Fruit fly (Drosophila melanogaster) whole organism, prepupa: ENCODE measurements around the gene MtnE.
A peak's percentile ranks its signal among the peaks of the same experiment; 100 is the strongest.

Source experiments
- CG10669 ChIP-seq: fragments of 200-800 bp; sonication (Bioruptor generic); optimal IDR thresholded peaks from 3 replicates; lab custom pipeline; 2018; ENCODE audit warnings: missing biosample characterization, mild to moderate bottlenecking, missing genetic modification characterization, moderate library complexity
- CG11294 ChIP-seq: fragments of 200-800 bp; sonication (Bioruptor generic); IDR thresholded peaks from 2 replicates; pipeline ENCODE4 v1.3.6; 2022; ENCODE audit warnings: missing biosample characterization, missing genetic modification characterization
- CG11762 ChIP-seq: fragments of 200-800 bp; sonication (Bioruptor generic); optimal IDR thresholded peaks from 3 replicates; lab custom pipeline; 2016; ENCODE audit warnings: missing biosample characterization, missing genetic modification characterization; ENCODE audit not compliant: insufficient read depth
- CG11902 ChIP-seq: fragments of 200-800 bp; sonication (Bioruptor generic); optimal IDR thresholded peaks from 3 replicates; lab custom pipeline; 2016; ENCODE audit warnings: missing biosample characterization, missing genetic modification characterization
- CG15336 ChIP-seq: fragments of 200-800 bp; sonication (Bioruptor generic); IDR thresholded peaks from 2 replicates; pipeline ENCODE4 v1.3.6; 2022; ENCODE audit warnings: missing biosample characterization, missing genetic modification characterization
- CG1621 ChIP-seq: fragments of 200-800 bp; sonication (Bioruptor generic); optimal IDR thresholded peaks from 3 replicates; lab custom pipeline; 2018; ENCODE audit warnings: missing biosample characterization, mild to moderate bottlenecking, missing genetic modification characterization
- CG16779 ChIP-seq: fragments of 200-800 bp; sonication (Bioruptor generic); optimal IDR thresholded peaks from 3 replicates; lab custom pipeline; 2017; ENCODE audit warnings: missing biosample characterization, mild to moderate bottlenecking, missing genetic modification characterization
- CG32006 ChIP-seq: fragments of 200-800 bp; sonication (Bioruptor generic); optimal IDR thresholded peaks from 3 replicates; lab custom pipeline; 2017; ENCODE audit warnings: missing biosample characterization, mild to moderate bottlenecking, missing genetic modification characterization
- CG34406 ChIP-seq: fragments of 200-800 bp; sonication (Bioruptor generic); optimal IDR thresholded peaks from 3 replicates; lab custom pipeline; 2016; ENCODE audit warnings: missing biosample characterization, missing genetic modification characterization
- CG3919 ChIP-seq: fragments of 200-800 bp; sonication (Bioruptor generic); optimal IDR thresholded peaks from 3 replicates; lab custom pipeline; 2016; ENCODE audit warnings: missing biosample characterization, missing genetic modification characterization
- CG4318 ChIP-seq: fragments of 200-800 bp; sonication (Bioruptor generic); optimal IDR thresholded peaks from 3 replicates; lab custom pipeline; 2017; ENCODE audit warnings: missing biosample characterization, mild to moderate bottlenecking, missing genetic modification characterization
- CG6163 ChIP-seq: fragments of 200-800 bp; sonication (Bioruptor generic); IDR thresholded peaks from 3 replicates; pipeline ENCODE4 v1.3.6; 2022; ENCODE audit warnings: missing biosample characterization, missing genetic modification characterization
- CG6792 ChIP-seq: fragments of 200-800 bp; sonication (Bioruptor generic); optimal IDR thresholded peaks from 3 replicates; lab custom pipeline; 2016; ENCODE audit warnings: missing biosample characterization, missing genetic modification characterization
- CG6808 ChIP-seq: fragments of 200-800 bp; sonication (Bioruptor generic); optimal IDR thresholded peaks from 3 replicates; lab custom pipeline; 2017; ENCODE audit warnings: missing biosample characterization, missing genetic modification characterization, mild to moderate bottlenecking, moderate library complexity, missing genetic modification reagents
- CG6854 ChIP-seq: fragments of 200-800 bp; sonication (Bioruptor generic); optimal IDR thresholded peaks from 2 replicates; lab custom pipeline; 2017; ENCODE audit warnings: missing biosample characterization, mild to moderate bottlenecking, missing genetic modification characterization
- CG7368 ChIP-seq: fragments of 200-800 bp; sonication (Bioruptor generic); optimal IDR thresholded peaks from 3 replicates; lab custom pipeline; 2016; ENCODE audit warnings: missing biosample characterization, missing genetic modification characterization
- CG8119 ChIP-seq: fragments of 200-800 bp; sonication (Bioruptor generic); IDR thresholded peaks from 3 replicates; pipeline ENCODE4 v1.3.6; 2022; ENCODE audit warnings: missing biosample characterization, missing genetic modification characterization
- CG8319 ChIP-seq: fragments of 200-800 bp; sonication (Bioruptor generic); optimal IDR thresholded peaks from 3 replicates; lab custom pipeline; 2016; ENCODE audit warnings: missing biosample characterization, missing genetic modification characterization
- CG8632 ChIP-seq: fragments of 200-800 bp; sonication (Bioruptor generic); optimal IDR thresholded peaks from 3 replicates; lab custom pipeline; 2016; ENCODE audit warnings: missing biosample characterization, missing genetic modification characterization
- CG9139 ChIP-seq: fragments of 200-800 bp; sonication (Bioruptor generic); optimal IDR thresholded peaks from 3 replicates; lab custom pipeline; 2017; ENCODE audit warnings: missing biosample characterization, mild to moderate bottlenecking, missing genetic modification characterization
- Eip78C ChIP-seq: fragments of 200-800 bp; sonication (Bioruptor generic); peaks from one replicate; lab custom pipeline; 2016; ENCODE audit warnings: missing biosample characterization, missing genetic modification characterization
- Ets96B ChIP-seq: fragments of 200-800 bp; optimal IDR thresholded peaks from 2 replicates; lab custom pipeline; 2019; ENCODE audit warnings: missing biosample characterization, mild to moderate bottlenecking, missing genetic modification characterization, moderate library complexity
- Hr39 ChIP-seq: fragments of 200-800 bp; sonication (Bioruptor generic); optimal IDR thresholded peaks from 2 replicates; lab custom pipeline; 2016; ENCODE audit warnings: missing biosample characterization, missing genetic modification characterization
- Lpt ChIP-seq: fragments of 200-800 bp; sonication (Bioruptor generic); optimal IDR thresholded peaks from 3 replicates; lab custom pipeline; 2016; ENCODE audit warnings: missing biosample characterization, missing genetic modification characterization
- Met ChIP-seq: fragments of 200-800 bp; sonication (Bioruptor generic); optimal IDR thresholded peaks from 3 replicates; lab custom pipeline; 2016; ENCODE audit warnings: missing biosample characterization, missing genetic modification characterization
- OdsH ChIP-seq: fragments of 200-800 bp; sonication (Bioruptor generic); optimal IDR thresholded peaks from 3 replicates; lab custom pipeline; 2016; ENCODE audit warnings: missing biosample characterization, missing genetic modification characterization
- Smox ChIP-seq: fragments of 200-800 bp; sonication (Bioruptor generic); optimal IDR thresholded peaks from 3 replicates; lab custom pipeline; 2016; ENCODE audit warnings: missing biosample characterization, missing genetic modification characterization
- Sox102F ChIP-seq: fragments of 200-800 bp; sonication (Bioruptor generic); optimal IDR thresholded peaks from 2 replicates; lab custom pipeline; 2016; ENCODE audit warnings: missing biosample characterization, mild to moderate bottlenecking, missing genetic modification characterization
- Sox14 ChIP-seq: fragments of 200-800 bp; sonication (Bioruptor generic); optimal IDR thresholded peaks from 3 replicates; lab custom pipeline; 2016; ENCODE audit warnings: missing biosample characterization, missing genetic modification characterization
- achi ChIP-seq: fragments of 200-800 bp; sonication (Bioruptor generic); optimal IDR thresholded peaks from 3 replicates; lab custom pipeline; 2016; ENCODE audit warnings: missing biosample characterization, missing genetic modification characterization
- dsx ChIP-seq: fragments of 200-800 bp; optimal IDR thresholded peaks from 3 replicates; lab custom pipeline; 2019; ENCODE audit warnings: missing biosample characterization, mild to moderate bottlenecking, missing genetic modification characterization, moderate library complexity; ENCODE audit not compliant: poor library complexity, severe bottlenecking
- eg ChIP-seq: fragments of 200-800 bp; sonication (Bioruptor generic); IDR thresholded peaks from 3 replicates; pipeline ENCODE4 v1.3.6; 2022; ENCODE audit warnings: missing biosample characterization, missing genetic modification characterization
- esn ChIP-seq: fragments of 200-800 bp; sonication (Bioruptor generic); optimal IDR thresholded peaks from 2 replicates; lab custom pipeline; 2016; ENCODE audit warnings: missing biosample characterization, mild to moderate bottlenecking, missing genetic modification characterization, moderate library complexity
- fkh ChIP-seq: fragments of 200-800 bp; sonication (Bioruptor generic); optimal IDR thresholded peaks from 3 replicates; lab custom pipeline; 2017; ENCODE audit warnings: missing biosample characterization, mild to moderate bottlenecking, missing genetic modification characterization, moderate library complexity
- lz ChIP-seq: fragments of 200-800 bp; sonication (Bioruptor generic); optimal IDR thresholded peaks from 3 replicates; lab custom pipeline; 2016; ENCODE audit warnings: missing biosample characterization, missing genetic modification characterization
- salr ChIP-seq, 2 experiments: fragments of 200-800 bp; sonication (Bioruptor generic); optimal IDR thresholded peaks; 3 replicates each; lab custom pipeline; 2016 to 2018; ENCODE audit warnings: missing biosample characterization in 2 of 2, missing genetic modification characterization in 2 of 2, mild to moderate bottlenecking in 1 of 2
- spab ChIP-seq: fragments of 200-800 bp; sonication (Bioruptor generic); optimal IDR thresholded peaks from 2 replicates; lab custom pipeline; 2017; ENCODE audit warnings: missing biosample characterization, mild to moderate bottlenecking, missing genetic modification characterization, missing genetic modification reagents
- ss ChIP-seq, 2 experiments: fragments of 200-800 bp; sonication (Bioruptor generic); optimal IDR thresholded peaks; 2 replicates in 1 of 2; 3 replicates in 1 of 2; lab custom pipeline; 2017 to 2018; ENCODE audit warnings: mild to moderate bottlenecking in 2 of 2, missing biosample characterization in 2 of 2, missing genetic modification characterization in 2 of 2, moderate library complexity in 1 of 2
- svp ChIP-seq: fragments of 200-800 bp; sonication (Bioruptor generic); peaks from one replicate; lab custom pipeline; 2016; ENCODE audit warnings: missing biosample characterization, missing genetic modification characterization
- topi ChIP-seq: fragments of 200-800 bp; sonication (Bioruptor generic); optimal IDR thresholded peaks from 3 replicates; lab custom pipeline; 2016; ENCODE audit warnings: missing biosample characterization, missing genetic modification characterization
- vri ChIP-seq: fragments of 200-800 bp; sonication (Bioruptor generic); optimal IDR thresholded peaks from 3 replicates; lab custom pipeline; 2016; ENCODE audit warnings: missing biosample characterization, mild to moderate bottlenecking, missing genetic modification characterization

MtnE gene

dm6 chr3R:20552093-20552492 lies 17.6 kb upstream of the MtnE start, which contains the start of gene Stat92E:
Gene Stat92E, minus strand, starts transcription at chr3R:20552311.
- TF ChIP-seq ss (GFP tag; optimal IDR thresholded peaks at IDR 0.05; lab: Kevin White, UChicago) (no peak), CG11294 (no peak), CG6163 (GFP tag; lab: Robert Waterston, UW) (no peak), fkh (GFP tag; lab: Kevin White, UChicago) (no peak), spab (GFP tag; lab: Kevin White, UChicago) (no peak), Sox14 (GFP tag; lab: Kevin White, UChicago) (no peak), eg (GFP tag; lab: Robert Waterston, UW) (no peak), OdsH (GFP tag; lab: Kevin White, UChicago) (no peak), CG1621 (tag; lab: Kevin White, UChicago) (no peak), svp (GFP tag; lab: Kevin White, UChicago) (no peak)

dm6 chr3R:20551487-20552079 lies 17.1 kb upstream of the MtnE start:
- TF ChIP-seq CG11294, result no peak
- TF ChIP-seq Smox (GFP tag; lab: Kevin White, UChicago), result no peak
- peak; percentile 89 for TF ChIP-seq fkh (GFP tag; lab: Kevin White, UChicago)
- TF ChIP-seq eg (GFP tag; lab: Robert Waterston, UW), result peak; percentile 48; the same call in 2 of the 3 replicates
- TF ChIP-seq CG8632 (GFP tag; lab: Kevin White, UChicago), result no peak
- no peak for TF ChIP-seq lz (GFP tag; lab: Kevin White, UChicago)
- no peak for TF ChIP-seq CG34406 (GFP tag; lab: Kevin White, UChicago)
- TF ChIP-seq OdsH (GFP tag; lab: Kevin White, UChicago), result no peak
- TF ChIP-seq CG9139, result no peak
- peak; percentile 26 for TF ChIP-seq Eip78C (GFP tag; lab: Kevin White, UChicago)
- no peak for TF ChIP-seq salr (GFP tag; optimal IDR thresholded peaks at IDR 0.05; lab: Kevin White, UChicago)

- TF ChIP-seq CG9139 (peak; percentile 67), Met (GFP tag; lab: Kevin White, UChicago) (peak; percentile 6), svp (GFP tag; lab: Kevin White, UChicago) (peak; percentile 73), CG3919 (GFP tag; lab: Kevin White, UChicago) (peak; percentile 13), vri (GFP tag; lab: Kevin White, UChicago) (peak; percentile 79), CG10669 (no peak), CG32006 (no peak), CG15336 (GFP tag; lab: Robert Waterston, UW) (peak; percentile 52; the same call in 1 of the 2 replicates), CG6792 (no peak), CG11902 (no peak), Hr39 (GFP tag; lab: Kevin White, UChicago) (no peak), Eip78C (GFP tag; lab: Kevin White, UChicago) (peak; percentile 78), dsx (GFP tag; lab: Kevin White, UChicago) (peak; percentile 51), ss (GFP tag; optimal IDR thresholded peaks at IDR 0.05; lab: Kevin White, UChicago) (peak; percentile 38 to 64), Ets96B (peak; percentile 28), Lpt (peak; percentile 44), CG7368 (GFP tag; lab: Kevin White, UChicago) (peak; percentile 21), CG8119 (peak; percentile 51; the same call in 2 of the 3 replicates), fkh (GFP tag; lab: Kevin White, UChicago) (peak; percentile 99), CG6808 (GFP tag; lab: Kevin White, UChicago) (peak; percentile 43), CG6854 (GFP tag; lab: Kevin White, UChicago) (peak; percentile 38), CG8319 (no peak), CG16779 (peak; percentile 62), Smox (GFP tag; lab: Kevin White, UChicago) (no peak), Sox14 (GFP tag; lab: Kevin White, UChicago) (peak; percentile 16), topi (peak; percentile 39), CG11762 (GFP tag; lab: Kevin White, UChicago) (peak; percentile 24), OdsH (GFP tag; lab: Kevin White, UChicago) (peak; percentile 10), CG6163 (GFP tag; lab: Robert Waterston, UW) (peak; percentile 45; the same call in 2 of the 3 replicates), CG11294 (no peak; the same call in 1 of the 2 replicates), Sox102F (GFP tag; lab: Kevin White, UChicago) (peak; percentile 48), achi (GFP tag; lab: Kevin White, UChicago) (peak; percentile 16), spab (GFP tag; lab: Kevin White, UChicago) (peak; percentile 25), CG4318 (GFP tag; lab: Kevin White, UChicago) (no peak), salr (GFP tag; optimal IDR thresholded peaks at IDR 0.05; lab: Kevin White, UChicago) (no peak), esn (GFP tag; lab: Kevin White, UChicago) (peak; percentile 35)
These were observed 16.4 kb upstream of the MtnE start for dm6 chr3R:20550632-20551486.
